Worm (Caenorhabditis elegans) whole organism, late embryonic: ENCODE results near the gene T26E4.7.

Experiments used
- C08G9.2 ChIP-seq: sonication (generic microtip); optimal IDR thresholded peaks from 2 replicates; lab custom pipeline; 2016; ENCODE audit warnings: mild to moderate bottlenecking, missing genetic modification characterization, moderate library complexity, missing compliant biosample characterization
- F13H6.1 ChIP-seq: sonication (generic microtip); optimal IDR thresholded peaks from 2 replicates; lab custom pipeline; 2016; ENCODE audit warnings: missing genetic modification characterization, missing compliant biosample characterization
- T23F11.4 ChIP-seq: fragments of 200-800 bp; sonication (Bioruptor generic); optimal IDR thresholded peaks from 2 replicates; lab custom pipeline; 2018; ENCODE audit warnings: mild to moderate bottlenecking, missing genetic modification characterization, missing compliant biosample characterization
- ama-1 ChIP-seq: fragments of 150-350 bp; optimal IDR thresholded peaks from 2 replicates; lab custom pipeline; 2014
- ceh-14 ChIP-seq: sonication (generic microtip); optimal IDR thresholded peaks from 2 replicates; lab custom pipeline; 2016; ENCODE audit warnings: missing genotype, missing genetic modification characterization, missing compliant biosample characterization
- ceh-18 ChIP-seq: sonication (generic microtip); optimal IDR thresholded peaks from 2 replicates; lab custom pipeline; 2016; ENCODE audit warnings: missing genetic modification characterization, missing compliant biosample characterization
- ceh-19 ChIP-seq: fragments of 200-800 bp; sonication (Bioruptor generic); optimal IDR thresholded peaks from 2 replicates; lab custom pipeline; 2018; ENCODE audit warnings: mild to moderate bottlenecking, missing genetic modification characterization, missing compliant biosample characterization
- ceh-2 ChIP-seq: sonication (generic microtip); optimal IDR thresholded peaks from 2 replicates; lab custom pipeline; 2016; ENCODE audit warnings: missing genotype, missing genetic modification characterization, missing compliant biosample characterization
- ceh-22 ChIP-seq: sonication (generic microtip); optimal IDR thresholded peaks from 2 replicates; lab custom pipeline; 2017; ENCODE audit warnings: missing biosample characterization, missing genetic modification characterization
- ceh-34 ChIP-seq: sonication (generic microtip); optimal IDR thresholded peaks from 2 replicates; lab custom pipeline; 2016; ENCODE audit warnings: mild to moderate bottlenecking, missing genetic modification characterization, missing compliant biosample characterization
- ceh-48 ChIP-seq: sonication (generic microtip); optimal IDR thresholded peaks from 2 replicates; lab custom pipeline; 2016; ENCODE audit warnings: missing genetic modification characterization, inconsistent platforms, missing compliant biosample characterization
- ceh-6 ChIP-seq: fragments of 200-800 bp; sonication (Bioruptor generic); optimal IDR thresholded peaks from 2 replicates; lab custom pipeline; 2018; ENCODE audit warnings: mild to moderate bottlenecking, missing genetic modification characterization, missing compliant biosample characterization
- che-1 ChIP-seq: sonication (generic microtip); optimal IDR thresholded peaks from 2 replicates; lab custom pipeline; 2016; ENCODE audit warnings: mild to moderate bottlenecking, missing genetic modification characterization, missing compliant biosample characterization
- elt-2 ChIP-seq: sonication (generic microtip); optimal IDR thresholded peaks from 2 replicates; lab custom pipeline; 2016; ENCODE audit warnings: missing genetic modification reagents, missing genetic modification characterization, missing compliant biosample characterization
- elt-4 ChIP-seq: sonication (generic microtip); optimal IDR thresholded peaks from 2 replicates; lab custom pipeline; 2016; ENCODE audit warnings: missing genetic modification characterization, missing compliant biosample characterization
- fkh-10 ChIP-seq: fragments of 150-350 bp; optimal IDR thresholded peaks from 2 replicates; lab custom pipeline; 2014; ENCODE audit warnings: missing biosample characterization, missing genetic modification reagents, missing genetic modification characterization
- gmeb-2 ChIP-seq: sonication (generic microtip); optimal IDR thresholded peaks from 2 replicates; lab custom pipeline; 2016; ENCODE audit warnings: missing genetic modification characterization, inconsistent platforms, missing compliant biosample characterization
- hlh-15 ChIP-seq: sonication (generic microtip); optimal IDR thresholded peaks from 2 replicates; lab custom pipeline; 2016; ENCODE audit warnings: missing genetic modification characterization, missing compliant biosample characterization
- hlh-6 ChIP-seq: sonication (generic microtip); optimal IDR thresholded peaks from 2 replicates; lab custom pipeline; 2016; ENCODE audit warnings: missing genotype, missing genetic modification characterization, missing compliant biosample characterization
- hlh-8 ChIP-seq: sonication (generic microtip); optimal IDR thresholded peaks from 2 replicates; lab custom pipeline; 2016; ENCODE audit warnings: missing genotype, missing genetic modification characterization, missing compliant biosample characterization
- lin-11 ChIP-seq: fragments of 200-800 bp; sonication (Bioruptor generic); optimal IDR thresholded peaks from 2 replicates; lab custom pipeline; 2018; ENCODE audit warnings: mild to moderate bottlenecking, missing genetic modification characterization, missing compliant biosample characterization
- madf-2 ChIP-seq: sonication (generic microtip); optimal IDR thresholded peaks from 2 replicates; lab custom pipeline; 2017; ENCODE audit warnings: missing genetic modification characterization, missing compliant biosample characterization
- mec-3 ChIP-seq: sonication (generic microtip); optimal IDR thresholded peaks from 2 replicates; lab custom pipeline; 2016; ENCODE audit warnings: borderline replicate concordance, missing genetic modification characterization, missing compliant biosample characterization
- nhr-232 ChIP-seq: sonication (generic microtip); optimal IDR thresholded peaks from 2 replicates; lab custom pipeline; 2016; ENCODE audit warnings: missing genetic modification characterization, missing compliant biosample characterization
- npax-4 ChIP-seq: sonication (generic microtip); optimal IDR thresholded peaks from 2 replicates; lab custom pipeline; 2016; ENCODE audit warnings: missing genetic modification characterization, missing compliant biosample characterization
- odd-2 ChIP-seq: sonication (generic microtip); optimal IDR thresholded peaks from 2 replicates; lab custom pipeline; 2017; ENCODE audit warnings: antibody characterized with exemption, mild to moderate bottlenecking, missing genetic modification characterization, missing compliant biosample characterization
- pag-3 ChIP-seq: sonication (generic microtip); optimal IDR thresholded peaks from 2 replicates; lab custom pipeline; 2016; ENCODE audit warnings: missing compliant biosample characterization, missing genetic modification characterization, borderline replicate concordance
- pax-1 ChIP-seq: fragments of 150-350 bp; optimal IDR thresholded peaks from 2 replicates; lab custom pipeline; 2014; ENCODE audit warnings: missing biosample characterization, missing genetic modification characterization
- pha-4 ChIP-seq: fragments of 150-350 bp; optimal IDR thresholded peaks from 2 replicates; lab custom pipeline; 2018; ENCODE audit warnings: missing biosample characterization, missing genetic modification reagents, missing genetic modification characterization
- pqm-1 ChIP-seq: sonication (generic microtip); optimal IDR thresholded peaks from 2 replicates; lab custom pipeline; 2016; ENCODE audit warnings: missing genetic modification characterization, missing compliant biosample characterization
- rnt-1 ChIP-seq: sonication (generic microtip); optimal IDR thresholded peaks from 2 replicates; lab custom pipeline; 2016; ENCODE audit warnings: missing genetic modification characterization, missing compliant biosample characterization
- sox-4 ChIP-seq: sonication (generic microtip); optimal IDR thresholded peaks from 2 replicates; lab custom pipeline; 2017; ENCODE audit warnings: mild to moderate bottlenecking, missing genetic modification characterization, inconsistent platforms, missing compliant biosample characterization
- syd-9 ChIP-seq: sonication (generic microtip); optimal IDR thresholded peaks from 2 replicates; lab custom pipeline; 2016; ENCODE audit warnings: mild to moderate bottlenecking, missing genetic modification characterization, moderate library complexity, missing compliant biosample characterization
- tbx-7 ChIP-seq: sonication (generic microtip); optimal IDR thresholded peaks from 2 replicates; lab custom pipeline; 2016; ENCODE audit warnings: missing genotype, missing genetic modification characterization, missing compliant biosample characterization
- ttx-3 ChIP-seq: sonication (generic microtip); optimal IDR thresholded peaks from 2 replicates; lab custom pipeline; 2016; ENCODE audit warnings: missing genetic modification reagents, missing genetic modification characterization, missing compliant biosample characterization
- unc-3 ChIP-seq, 2 experiments: fragments of 200-800 bp in 1 of 2; sonication (Bioruptor generic) in 1 of 2; sonication (generic microtip) in 1 of 2; conservative IDR thresholded peaks in 1 of 2; optimal IDR thresholded peaks in 1 of 2; 2 replicates each; pipeline versions ENCODE4 v1.3.6 to Lab custom; 2016 to 2022; ENCODE audit warnings: missing compliant biosample characterization in 2 of 2, missing genetic modification characterization in 2 of 2, missing genetic modification reagents in 1 of 2
- unc-42 ChIP-seq: sonication (generic microtip); optimal IDR thresholded peaks from 2 replicates; lab custom pipeline; 2016; ENCODE audit warnings: missing genotype, missing genetic modification characterization, missing compliant biosample characterization
- zip-5 ChIP-seq: sonication (generic microtip); optimal IDR thresholded peaks from 2 replicates; lab custom pipeline; 2016; ENCODE audit warnings: missing genetic modification characterization, missing compliant biosample characterization
- ztf-16 ChIP-seq: sonication (generic microtip); optimal IDR thresholded peaks from 2 replicates; lab custom pipeline; 2017; ENCODE audit warnings: missing genetic modification characterization, missing compliant biosample characterization

Gene T26E4.7

ce11 chrV:15773141-15773540, 20.2 kb upstream of the T26E4.7 start, which contains the start of gene nhr-60:
Gene nhr-60, minus strand, starts transcription at chrV:15773241.
- TF ChIP-seq fkh-10, result no peak
- no peak for TF ChIP-seq rnt-1 (tag; lab: Kevin White, UChicago)
- TF ChIP-seq ceh-2, result no peak
- TF ChIP-seq unc-3 (GFP tag; conservative IDR thresholded peaks at IDR 0.05; lab: Robert Waterston, UW), result no peak
- no peak for TF ChIP-seq unc-3 (tag; optimal IDR thresholded peaks at IDR 0.05; lab: Kevin White, UChicago)
- no peak for TF ChIP-seq elt-2
- TF ChIP-seq ttx-3 (tag; lab: Kevin White, UChicago), result no peak
- TF ChIP-seq pag-3 (tag; lab: Kevin White, UChicago), result no peak
- no peak for TF ChIP-seq ama-1 (lab: Kevin White, UChicago)
- TF ChIP-seq ztf-16 (tag; lab: Kevin White, UChicago), result no peak
- no peak for TF ChIP-seq elt-4
- TF ChIP-seq unc-42 (tag; lab: Kevin White, UChicago), result no peak
- no peak for TF ChIP-seq ceh-18 (tag; lab: Kevin White, UChicago)
- no peak for TF ChIP-seq F13H6.1 (tag; lab: Kevin White, UChicago)

- TF ChIP-seq fkh-10 (no peak), ceh-14 (tag; lab: Kevin White, UChicago) (no peak), nhr-232 (tag; lab: Kevin White, UChicago) (no peak), ztf-16 (tag; lab: Kevin White, UChicago) (no peak), ceh-6 (GFP tag; lab: Kevin White, UChicago) (no peak), hlh-15 (tag; lab: Kevin White, UChicago) (no peak), C08G9.2 (tag; lab: Kevin White, UChicago) (no peak), mec-3 (tag; lab: Kevin White, UChicago) (no peak), hlh-6 (tag; lab: Kevin White, UChicago) (no peak), pqm-1 (tag; lab: Kevin White, UChicago) (no peak), lin-11 (tag; lab: Kevin White, UChicago) (no peak), ceh-18 (tag; lab: Kevin White, UChicago) (no peak), zip-5 (tag; lab: Kevin White, UChicago) (no peak), ama-1 (lab: Kevin White, UChicago) (no peak), T23F11.4 (GFP tag; lab: Kevin White, UChicago) (no peak), tbx-7 (tag; lab: Kevin White, UChicago) (no peak), che-1 (tag; lab: Kevin White, UChicago) (no peak), ceh-48 (tag; lab: Kevin White, UChicago) (no peak), ceh-19 (GFP tag; lab: Kevin White, UChicago) (no peak), sox-4 (tag; lab: Kevin White, UChicago) (no peak)
Observed at ce11 chrV:15773941-15774340, 19.4 kb upstream of the T26E4.7 start.

- no peak for TF ChIP-seq ceh-6 (GFP tag; lab: Kevin White, UChicago)
Observed at ce11 chrV:15776651-15777050, 16.7 kb upstream of the T26E4.7 start, which contains the start of gene nhr-283. Gene nhr-283, minus strand, starts transcription at chrV:15776751.

- TF ChIP-seq unc-3 (GFP tag; conservative IDR thresholded peaks at IDR 0.05; lab: Robert Waterston, UW), result no peak
- TF ChIP-seq unc-3 (tag; optimal IDR thresholded peaks at IDR 0.05; lab: Kevin White, UChicago), result no peak
- no peak for TF ChIP-seq pax-1 (tag; lab: Kevin White, UChicago)
- TF ChIP-seq pha-4, result no peak
Observed at ce11 chrV:15779128-15779729, 14.1 kb upstream of the T26E4.7 start, which contains the start of the genes nhr-285 and irld-52. Gene nhr-285, minus strand, starts transcription at chrV:15779228. Gene irld-52, plus strand, starts transcription at chrV:15779679.

ce11 chrV:15781086-15781485, 12.3 kb upstream of the T26E4.7 start, which contains the start of gene T26E4.2:
Gene T26E4.2, plus strand, starts transcription at chrV:15781386.
- TF ChIP-seq hlh-6 (tag; lab: Kevin White, UChicago), result no peak
- TF ChIP-seq ceh-34 (tag; lab: Kevin White, UChicago), result no peak
- no peak for TF ChIP-seq ceh-2
- no peak for TF ChIP-seq hlh-8
- TF ChIP-seq ceh-22 (tag; lab: Kevin White, UChicago), result no peak
- no peak for TF ChIP-seq madf-2 (tag; lab: Kevin White, UChicago)
- TF ChIP-seq pha-4, result no peak
- TF ChIP-seq gmeb-2 (tag; lab: Kevin White, UChicago), result no peak
- no peak for TF ChIP-seq ama-1 (lab: Kevin White, UChicago)
- no peak for TF ChIP-seq npax-4 (tag; lab: Kevin White, UChicago)
- no peak for TF ChIP-seq zip-5 (tag; lab: Kevin White, UChicago)
- no peak for TF ChIP-seq ttx-3 (tag; lab: Kevin White, UChicago)
- TF ChIP-seq sox-4 (tag; lab: Kevin White, UChicago), result no peak
- TF ChIP-seq syd-9 (tag; lab: Kevin White, UChicago), result no peak
- no peak for TF ChIP-seq lin-11 (tag; lab: Kevin White, UChicago)
- TF ChIP-seq F13H6.1 (tag; lab: Kevin White, UChicago), result no peak
- no peak for TF ChIP-seq odd-2 (tag; lab: Kevin White, UChicago)
- TF ChIP-seq, all 69 proteins: peak for 0
